Worm (Caenorhabditis elegans) whole organism, young adult: ENCODE measurements around the gene sedl-1.

Source experiments
- B0019.2 ChIP-seq: fragments of 200-800 bp; sonication (Bioruptor generic); conservative IDR thresholded peaks from 2 replicates; pipeline ENCODE4 v1.3.6; 2022; ENCODE audit warnings: missing genetic modification reagents, missing genetic modification characterization, missing compliant biosample characterization
- C06A6.2 ChIP-seq: fragments of 200-800 bp; sonication (Bioruptor generic); conservative IDR thresholded peaks from 2 replicates; pipeline ENCODE4 v1.3.6; 2022; ENCODE audit warnings: missing genetic modification characterization, missing compliant biosample characterization
- D2030.7 ChIP-seq: fragments of 200-800 bp; sonication (Bioruptor generic); IDR thresholded peaks from 2 replicates; pipeline ENCODE4 v1.3.6; 2022; ENCODE audit warnings: missing genetic modification reagents, missing genetic modification characterization, missing compliant biosample characterization
- F10E7.11 ChIP-seq: sonication (generic microtip); optimal IDR thresholded peaks from 2 replicates; lab custom pipeline; 2017; ENCODE audit warnings: mild to moderate bottlenecking, missing genetic modification characterization, moderate library complexity, missing compliant biosample characterization
- F52B5.7 ChIP-seq: sonication (generic microtip); optimal IDR thresholded peaks from 2 replicates; lab custom pipeline; 2016; ENCODE audit warnings: mild to moderate bottlenecking, missing genetic modification characterization, missing compliant biosample characterization
- T26A5.8 ChIP-seq: sonication (generic microtip); optimal IDR thresholded peaks from 2 replicates; lab custom pipeline; 2016; ENCODE audit warnings: missing genetic modification characterization, missing compliant biosample characterization
- Y56A3A.18 ChIP-seq: fragments of 200-800 bp; sonication (Bioruptor generic); IDR thresholded peaks from 2 replicates; pipeline ENCODE4 v1.3.6; 2022; ENCODE audit warnings: missing genetic modification reagents, missing genetic modification characterization, missing compliant biosample characterization
- Y79H2A.3 ChIP-seq: fragments of 200-800 bp; sonication (Bioruptor generic); conservative IDR thresholded peaks from 2 replicates; pipeline ENCODE4 v1.3.6; 2022; ENCODE audit warnings: missing genetic modification reagents, missing genetic modification characterization, missing compliant biosample characterization
- ZK185.1 ChIP-seq: sonication (generic microtip); optimal IDR thresholded peaks from 2 replicates; lab custom pipeline; 2016; ENCODE audit warnings: mild to moderate bottlenecking, missing genetic modification characterization, missing compliant biosample characterization; ENCODE audit not compliant: poor library complexity, severe bottlenecking
- attf-6 ChIP-seq: fragments of 200-800 bp; sonication (Bioruptor generic); IDR thresholded peaks from 2 replicates; pipeline ENCODE4 v1.3.6; 2022; ENCODE audit warnings: missing genetic modification reagents, missing genetic modification characterization, missing compliant biosample characterization
- cebp-1 ChIP-seq, 2 experiments: fragments of 200-800 bp in 1 of 2; sonication (Bioruptor generic) in 1 of 2; sonication (generic microtip) in 1 of 2; IDR thresholded peaks in 1 of 2; optimal IDR thresholded peaks in 1 of 2; 2 replicates each; pipeline versions ENCODE4 v1.3.6 to Lab custom; 2017 to 2022; ENCODE audit warnings: missing compliant biosample characterization in 2 of 2, missing genetic modification characterization in 2 of 2, mild to moderate bottlenecking in 1 of 2, missing genetic modification reagents in 1 of 2, moderate library complexity in 1 of 2
- cebp-2 ChIP-seq: fragments of 200-800 bp; sonication (Bioruptor generic); IDR thresholded peaks from 2 replicates; pipeline ENCODE4 v1.3.6; 2022; ENCODE audit warnings: missing genetic modification characterization, missing compliant biosample characterization
- ceh-58 ChIP-seq: fragments of 200-800 bp; sonication (Bioruptor generic); IDR thresholded peaks from 2 replicates; pipeline ENCODE4 v1.3.6; 2022; ENCODE audit warnings: missing genetic modification characterization, missing compliant biosample characterization
- dox-1 ChIP-seq: fragments of 200-800 bp; sonication (Bioruptor generic); IDR thresholded peaks from 2 replicates; pipeline ENCODE4 v1.3.6; 2022; ENCODE audit warnings: missing genetic modification reagents, missing genetic modification characterization, missing compliant biosample characterization
- egl-18 ChIP-seq: fragments of 200-800 bp; sonication (Bioruptor generic); IDR thresholded peaks from 2 replicates; pipeline ENCODE4 v1.3.6; 2022; ENCODE audit warnings: missing genetic modification reagents, missing genetic modification characterization, missing compliant biosample characterization
- egl-44 ChIP-seq: fragments of 200-800 bp; sonication (Bioruptor generic); IDR thresholded peaks from 2 replicates; pipeline ENCODE4 v1.3.6; 2022; ENCODE audit warnings: missing genetic modification reagents, missing genetic modification characterization, missing compliant biosample characterization
- egrh-3 ChIP-seq: fragments of 200-800 bp; sonication (Bioruptor generic); IDR thresholded peaks from 2 replicates; pipeline ENCODE4 v1.3.6; 2022; ENCODE audit warnings: missing genetic modification reagents, missing genetic modification characterization, missing compliant biosample characterization
- hlh-12 ChIP-seq: sonication (generic microtip); optimal IDR thresholded peaks from 2 replicates; lab custom pipeline; 2016; ENCODE audit warnings: missing genetic modification characterization, missing compliant biosample characterization
- hlh-26 ChIP-seq: fragments of 200-800 bp; sonication (Bioruptor generic); conservative IDR thresholded peaks from 2 replicates; pipeline ENCODE4 v1.3.6; 2022; ENCODE audit warnings: missing genetic modification reagents, missing genetic modification characterization, missing compliant biosample characterization
- hmg-1.2 ChIP-seq: fragments of 200-800 bp; sonication (Bioruptor generic); IDR thresholded peaks from 2 replicates; pipeline ENCODE4 v1.3.6; 2022; ENCODE audit warnings: missing genetic modification reagents, missing genetic modification characterization, missing compliant biosample characterization
- let-607 ChIP-seq, 2 experiments: fragments of 200-800 bp in 1 of 2; sonication (Bioruptor generic) in 1 of 2; sonication (generic microtip) in 1 of 2; optimal IDR thresholded peaks; 2 replicates each; lab custom pipeline; 2016 to 2018; ENCODE audit warnings: mild to moderate bottlenecking in 2 of 2, missing compliant biosample characterization in 2 of 2, missing genetic modification characterization in 2 of 2, moderate library complexity in 2 of 2, missing genotype in 1 of 2
- lin-26 ChIP-seq: fragments of 200-800 bp; sonication (Bioruptor generic); IDR thresholded peaks from 2 replicates; pipeline ENCODE4 v1.3.6; 2022; ENCODE audit warnings: missing genetic modification reagents, missing genetic modification characterization, missing compliant biosample characterization
- lin-35 ChIP-seq, 3 experiments: fragments of 150-350 bp in 2 of 3; sonication (generic microtip) in 1 of 3; optimal IDR thresholded peaks; 2 replicates each; lab custom pipeline; 2014 to 2018; ENCODE audit warnings: missing biosample characterization in 3 of 3, missing genetic modification characterization in 3 of 3, missing genetic modification reagents in 3 of 3
- lin-40 ChIP-seq: sonication (generic microtip); optimal IDR thresholded peaks from 2 replicates; lab custom pipeline; 2016; ENCODE audit warnings: missing genetic modification characterization, mild to moderate bottlenecking, missing compliant biosample characterization, missing genotype, missing genetic modification reagents
- lsy-27 ChIP-seq: sonication (generic microtip); optimal IDR thresholded peaks from 2 replicates; lab custom pipeline; 2017; ENCODE audit warnings: missing genetic modification characterization, mild to moderate bottlenecking, missing compliant biosample characterization, antibody characterized with exemption, missing genotype, borderline replicate concordance; ENCODE audit not compliant: insufficient read depth
- madf-10 ChIP-seq: sonication (generic microtip); optimal IDR thresholded peaks from 2 replicates; lab custom pipeline; 2016; ENCODE audit warnings: mild to moderate bottlenecking, missing genetic modification characterization, missing compliant biosample characterization
- madf-6 ChIP-seq: fragments of 200-800 bp; sonication (Bioruptor generic); IDR thresholded peaks from 2 replicates; pipeline ENCODE4 v1.3.6; 2022; ENCODE audit warnings: missing genetic modification reagents, missing genetic modification characterization, missing compliant biosample characterization
- madf-8 ChIP-seq: fragments of 200-800 bp; sonication (Bioruptor generic); conservative IDR thresholded peaks from 2 replicates; pipeline ENCODE4 v1.3.6; 2022; ENCODE audit warnings: missing genetic modification reagents, missing genetic modification characterization, missing compliant biosample characterization
- nfyb-1 ChIP-seq: fragments of 200-800 bp; sonication (Bioruptor generic); IDR thresholded peaks from 2 replicates; pipeline ENCODE4 v1.3.6; 2022; ENCODE audit warnings: missing genetic modification reagents, missing genetic modification characterization, missing compliant biosample characterization
- pha-4 ChIP-seq: fragments of 150-350 bp; sonication (generic microtip); optimal IDR thresholded peaks from 2 replicates; lab custom pipeline; 2014; ENCODE audit warnings: missing biosample characterization, missing genetic modification reagents, missing genetic modification characterization
- rcor-1 ChIP-seq: fragments of 200-800 bp; sonication (Bioruptor generic); IDR thresholded peaks from 2 replicates; pipeline ENCODE4 v1.3.6; 2022; ENCODE audit warnings: missing genetic modification reagents, missing genetic modification characterization, missing compliant biosample characterization
- rpc-1 ChIP-seq, 2 experiments: fragments of 150-350 bp in 1 of 2; sonication (generic microtip) in 1 of 2; optimal IDR thresholded peaks; 2 replicates each; lab custom pipeline; 2014 to 2018; ENCODE audit warnings: missing biosample characterization in 1 of 2, missing genetic modification characterization in 1 of 2, missing genetic modification reagents in 1 of 2, missing genotype in 1 of 2
- sdz-38 ChIP-seq: sonication (generic microtip); optimal IDR thresholded peaks from 2 replicates; lab custom pipeline; 2016; ENCODE audit warnings: missing genotype, missing genetic modification characterization, missing compliant biosample characterization
- snpc-3.4 ChIP-seq: sonication (generic microtip); optimal IDR thresholded peaks from 2 replicates; lab custom pipeline; 2017; ENCODE audit warnings: missing genetic modification characterization, mild to moderate bottlenecking, missing compliant biosample characterization, antibody characterized with exemption, moderate library complexity, missing genotype, missing genetic modification reagents
- unc-130 ChIP-seq: sonication (generic microtip); optimal IDR thresholded peaks from 2 replicates; lab custom pipeline; 2016; ENCODE audit warnings: missing genetic modification reagents, missing genetic modification characterization, missing compliant biosample characterization
- unc-62 ChIP-seq: fragments of 150-350 bp; optimal IDR thresholded peaks from 2 replicates; lab custom pipeline; 2014; ENCODE audit warnings: missing biosample characterization, missing genetic modification reagents, missing genetic modification characterization
- zfh-2 ChIP-seq: fragments of 200-800 bp; sonication (Bioruptor generic); conservative IDR thresholded peaks from 2 replicates; pipeline ENCODE4 v1.3.6; 2022; ENCODE audit warnings: missing genetic modification reagents, missing genetic modification characterization, missing compliant biosample characterization
- zim-3 ChIP-seq: sonication (generic microtip); optimal IDR thresholded peaks from 2 replicates; lab custom pipeline; 2017; ENCODE audit warnings: mild to moderate bottlenecking, missing genetic modification characterization, moderate library complexity, missing compliant biosample characterization
- ztf-18 ChIP-seq: sonication (generic microtip); optimal IDR thresholded peaks from 2 replicates; lab custom pipeline; 2016; ENCODE audit warnings: missing genotype, mild to moderate bottlenecking, missing genetic modification characterization, missing compliant biosample characterization
- ztf-28 ChIP-seq: fragments of 200-800 bp; sonication (Bioruptor generic); IDR thresholded peaks from 2 replicates; pipeline ENCODE4 v1.3.6; 2022; ENCODE audit warnings: missing genetic modification reagents, missing genetic modification characterization, missing compliant biosample characterization
- ztf-6 ChIP-seq: fragments of 200-800 bp; sonication (Bioruptor generic); IDR thresholded peaks from 2 replicates; pipeline ENCODE4 v1.3.6; 2022; ENCODE audit warnings: missing genetic modification reagents, missing genetic modification characterization, missing compliant biosample characterization

sedl-1 gene

DNA sequence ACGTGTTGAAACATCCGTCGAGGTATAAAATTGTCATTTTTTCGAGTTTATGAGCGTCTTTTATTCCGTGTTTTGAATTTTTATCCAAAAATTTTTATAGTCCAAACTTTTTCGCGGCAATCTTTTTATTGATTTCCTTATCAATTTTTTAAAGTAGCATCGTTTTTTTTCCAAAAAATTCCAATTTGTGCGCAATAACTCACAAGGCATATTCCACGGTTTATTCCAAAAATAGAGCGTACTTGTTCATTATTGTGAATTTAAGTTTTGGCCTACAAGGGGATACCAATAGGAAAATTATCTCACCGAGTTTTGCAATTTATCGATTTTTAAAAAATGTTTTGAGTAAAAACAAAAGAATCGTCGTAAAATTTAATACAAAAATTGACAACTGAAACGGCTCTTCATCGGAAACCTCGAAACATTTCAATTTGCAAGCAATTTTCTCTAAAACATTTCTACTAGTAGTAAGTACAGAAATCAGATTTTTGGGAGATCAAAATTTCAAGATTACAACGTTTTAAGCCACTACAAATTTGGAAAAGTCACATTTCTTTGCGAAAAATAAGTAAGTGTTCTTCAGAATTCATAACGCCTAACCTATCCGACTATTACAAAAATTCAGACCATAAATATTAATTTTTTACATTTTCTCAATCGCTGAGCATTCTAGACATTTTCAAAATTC lies 3.6 kb upstream of the sedl-1 start:
- TF ChIP-seq lin-35 (GFP tag; optimal IDR thresholded peaks at IDR 0.05; lab: Kevin White, UChicago) (peak in 1 of 3 experiments; percentile 53), pha-4 (no peak), lin-40 (tag; lab: Kevin White, UChicago) (peak; percentile 41), hmg-1.2 (0 out of 2 replicates have a peak, but pooled peaks have one; percentile 9)
- TF ChIP-seq, all 124 proteins: peak for 3

ce11 chrX:1441602-1442183 lies 1.6 kb upstream of the sedl-1 start:
- TF ChIP-seq F10E7.11, result no peak
- no peak for TF ChIP-seq zim-3 (tag; lab: Kevin White, UChicago)
- no peak for TF ChIP-seq egl-18
- no peak for TF ChIP-seq D2030.7 (GFP tag; lab: Robert Waterston, UW)
- TF ChIP-seq hlh-12 (tag; lab: Kevin White, UChicago), result no peak
- TF ChIP-seq egrh-3 (GFP tag; lab: Robert Waterston, UW), result peak; percentile 79; the same call in 1 of the 2 replicates
- TF ChIP-seq zfh-2 (GFP tag; lab: Robert Waterston, UW), result peak; percentile 79
- no peak for TF ChIP-seq ZK185.1 (tag; lab: Kevin White, UChicago)
- TF ChIP-seq ztf-6 (GFP tag; lab: Robert Waterston, UW), result no peak
- no peak for TF ChIP-seq lsy-27 (tag; lab: Kevin White, UChicago)
- no peak for TF ChIP-seq ztf-18 (tag; lab: Kevin White, UChicago)
- no peak for TF ChIP-seq B0019.2 (GFP tag; lab: Robert Waterston, UW)
- no peak for TF ChIP-seq rpc-1 (optimal IDR thresholded peaks at IDR 0.05; lab: Kevin White, UChicago)
- no peak for TF ChIP-seq rpc-1 (tag; optimal IDR thresholded peaks at IDR 0.05; lab: Kevin White, UChicago)

ce11 chrX:1438925-1439324 lies 1.1 kb downstream of the sedl-1 start:
- TF ChIP-seq unc-62 (no peak), dox-1 (0 out of 2 replicates have a peak, but pooled peaks have one; percentile 8), T26A5.8 (tag; lab: Kevin White, UChicago) (no peak), cebp-1 (GFP tag; IDR thresholded peaks at IDR 0.05; lab: Robert Waterston, UW) (no peak), cebp-1 (tag; optimal IDR thresholded peaks at IDR 0.05; lab: Kevin White, UChicago) (peak; percentile 24), Y79H2A.3 (GFP tag; lab: Robert Waterston, UW) (no peak), nfyb-1 (no peak), ztf-28 (no peak), unc-130 (GFP tag; lab: Kevin White, UChicago) (no peak), lin-35 (GFP tag; optimal IDR thresholded peaks at IDR 0.05; lab: Kevin White, UChicago) (peak in 1 of 3 experiments; percentile 25), snpc-3.4 (tag; lab: Kevin White, UChicago) (no peak), ceh-58 (GFP tag; lab: Robert Waterston, UW) (no peak), let-607 (tag; optimal IDR thresholded peaks at IDR 0.05; lab: Kevin White, UChicago) (no peak)

DNA sequence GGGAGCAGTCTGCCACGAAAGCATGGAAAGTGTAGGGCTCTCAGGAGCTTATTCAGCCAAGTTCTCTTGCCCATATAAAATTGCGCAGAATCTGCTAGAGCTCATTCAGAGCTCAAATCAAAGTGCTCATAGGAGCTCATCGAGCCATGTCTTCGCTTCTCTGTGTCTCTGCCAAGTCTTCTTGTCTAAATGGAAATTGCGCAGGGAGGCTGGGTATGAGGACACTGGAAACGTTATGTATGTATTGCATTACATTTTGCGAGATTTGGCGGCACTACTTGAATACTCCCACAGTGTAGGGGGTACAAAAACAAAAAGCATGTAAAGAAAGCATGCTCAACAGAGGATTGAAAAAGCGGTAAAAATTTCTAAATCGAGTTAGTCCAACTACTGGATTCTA lies 3.0 kb downstream of the sedl-1 start:
- TF ChIP-seq madf-10 (tag; lab: Kevin White, UChicago) (no peak), madf-8 (GFP tag; lab: Robert Waterston, UW) (no peak), madf-6 (GFP tag; lab: Robert Waterston, UW) (no peak), egl-44 (GFP tag; lab: Robert Waterston, UW) (0 out of 2 replicates have a peak, but pooled peaks have one; percentile 23), ztf-6 (GFP tag; lab: Robert Waterston, UW) (no peak), cebp-2 (GFP tag; lab: Robert Waterston, UW) (no peak), B0019.2 (GFP tag; lab: Robert Waterston, UW) (no peak), dox-1 (peak; percentile 31; the same call in 1 of the 2 replicates), lin-26 (GFP tag; lab: Robert Waterston, UW) (no peak), Y56A3A.18 (GFP tag; lab: Robert Waterston, UW) (no peak), hmg-1.2 (no peak), F52B5.7 (tag; lab: Kevin White, UChicago) (no peak), sdz-38 (tag; lab: Kevin White, UChicago) (no peak), pha-4 (no peak), hlh-26 (no peak), rcor-1 (GFP tag; lab: Robert Waterston, UW) (no peak), attf-6 (GFP tag; lab: Robert Waterston, UW) (no peak), C06A6.2 (GFP tag; lab: Robert Waterston, UW) (no peak)
